Worm (Caenorhabditis elegans) whole organism, early embryonic: Measurements from ENCODE around the gene brp-1.

ENCODE experiments used
- B0310.2 ChIP-seq: sonication (generic microtip); optimal IDR thresholded peaks from 2 replicates; lab custom pipeline; 2016; ENCODE audit warnings: mild to moderate bottlenecking, missing genetic modification characterization, missing compliant biosample characterization
- F13C5.2 ChIP-seq: sonication (generic microtip); optimal IDR thresholded peaks from 2 replicates; lab custom pipeline; 2017; ENCODE audit warnings: mild to moderate bottlenecking, missing genetic modification characterization, inconsistent platforms, missing compliant biosample characterization
- aly-1 ChIP-seq: sonication (generic microtip); optimal IDR thresholded peaks from 2 replicates; lab custom pipeline; 2016; ENCODE audit warnings: missing genetic modification characterization, missing compliant biosample characterization
- ama-1 ChIP-seq: fragments of 150-350 bp; optimal IDR thresholded peaks from 2 replicates; lab custom pipeline; 2014
- ceh-13 ChIP-seq: fragments of 200-800 bp; sonication (Bioruptor generic); optimal IDR thresholded peaks from 2 replicates; lab custom pipeline; 2018; ENCODE audit warnings: mild to moderate bottlenecking, missing genetic modification characterization, missing compliant biosample characterization
- ceh-36 ChIP-seq: sonication (generic microtip); optimal IDR thresholded peaks from 2 replicates; lab custom pipeline; 2016; ENCODE audit warnings: missing genetic modification characterization, inconsistent platforms, missing compliant biosample characterization
- ets-7 ChIP-seq: sonication (generic microtip); optimal IDR thresholded peaks from 2 replicates; lab custom pipeline; 2016; ENCODE audit warnings: missing genotype, missing genetic modification characterization, missing compliant biosample characterization
- flt-1 ChIP-seq: fragments of 200-800 bp; sonication (Bioruptor generic); IDR thresholded peaks from 2 replicates; pipeline ENCODE4 v1.3.6; 2022; ENCODE audit warnings: missing genetic modification characterization, missing compliant biosample characterization
- hmbx-1 ChIP-seq: sonication (generic microtip); optimal IDR thresholded peaks from 2 replicates; lab custom pipeline; 2016; ENCODE audit warnings: mild to moderate bottlenecking, missing genetic modification characterization, missing compliant biosample characterization
- hmg-4 ChIP-seq: fragments of 200-800 bp; sonication (Bioruptor generic); optimal IDR thresholded peaks from 2 replicates; lab custom pipeline; 2018; ENCODE audit warnings: mild to moderate bottlenecking, missing genetic modification characterization, missing compliant biosample characterization
- hnd-1 ChIP-seq: sonication (generic microtip); optimal IDR thresholded peaks from 2 replicates; lab custom pipeline; 2016; ENCODE audit warnings: missing genetic modification characterization, missing compliant biosample characterization
- pes-1 ChIP-seq: fragments of 200-800 bp; sonication (Bioruptor generic); IDR thresholded peaks from 2 replicates; pipeline ENCODE4 v1.3.6; 2022; ENCODE audit warnings: missing genetic modification reagents, missing genetic modification characterization, missing compliant biosample characterization
- scrt-1 ChIP-seq: fragments of 200-800 bp; sonication (Bioruptor generic); IDR thresholded peaks from 2 replicates; pipeline ENCODE4 v1.3.6; 2022; ENCODE audit warnings: missing genetic modification characterization, missing compliant biosample characterization
- sea-1 ChIP-seq: fragments of 200-800 bp; sonication (Bioruptor generic); conservative IDR thresholded peaks from 2 replicates; pipeline ENCODE4 v1.3.6; 2022; ENCODE audit warnings: missing genetic modification characterization, missing compliant biosample characterization
- tbx-11 ChIP-seq: fragments of 200-800 bp; sonication (Bioruptor generic); IDR thresholded peaks from 2 replicates; pipeline ENCODE4 v1.3.6; 2022; ENCODE audit warnings: missing genetic modification characterization, missing compliant biosample characterization
- tbx-37 ChIP-seq: fragments of 200-800 bp; sonication (Bioruptor generic); conservative IDR thresholded peaks from 2 replicates; pipeline ENCODE4 v1.3.6; 2022; ENCODE audit warnings: missing genetic modification reagents, missing genetic modification characterization, missing compliant biosample characterization
- tra-4 ChIP-seq: sonication (generic microtip); optimal IDR thresholded peaks from 2 replicates; lab custom pipeline; 2017; ENCODE audit warnings: missing genetic modification characterization, missing compliant biosample characterization

The brp-1 gene

ce11 chrIII:12020074-12020602 is at the start of gene brp-1:
Gene brp-1 (plus strand): TSS chrIII:12020552.
- TF ChIP-seq ama-1 (lab: Kevin White, UChicago) (no peak), sea-1 (GFP tag; lab: Robert Waterston, UW) (no peak), flt-1 (GFP tag; lab: Robert Waterston, UW) (no peak), hnd-1 (tag; lab: Kevin White, UChicago) (no peak), hmg-4 (no peak), hmbx-1 (tag; lab: Kevin White, UChicago) (no peak), tbx-11 (GFP tag; lab: Robert Waterston, UW) (no peak), tra-4 (tag; lab: Kevin White, UChicago) (no peak)

- TF ChIP-seq scrt-1 (no peak), ceh-36 (tag; lab: Kevin White, UChicago) (no peak), flt-1 (GFP tag; lab: Robert Waterston, UW) (no peak), pes-1 (GFP tag; lab: Robert Waterston, UW) (no peak), tra-4 (tag; lab: Kevin White, UChicago) (no peak), tbx-37 (GFP tag; lab: Robert Waterston, UW) (no peak), ama-1 (lab: Kevin White, UChicago) (no peak), F13C5.2 (tag; lab: Kevin White, UChicago) (no peak), hmg-4 (no peak)
Measured at ce11 chrIII:11971342-11971741, 49.0 kb upstream of the brp-1 start, which contains the start of gene Y56A3A.28. Gene Y56A3A.28 (minus strand): TSS chrIII:11971374.

DNA sequence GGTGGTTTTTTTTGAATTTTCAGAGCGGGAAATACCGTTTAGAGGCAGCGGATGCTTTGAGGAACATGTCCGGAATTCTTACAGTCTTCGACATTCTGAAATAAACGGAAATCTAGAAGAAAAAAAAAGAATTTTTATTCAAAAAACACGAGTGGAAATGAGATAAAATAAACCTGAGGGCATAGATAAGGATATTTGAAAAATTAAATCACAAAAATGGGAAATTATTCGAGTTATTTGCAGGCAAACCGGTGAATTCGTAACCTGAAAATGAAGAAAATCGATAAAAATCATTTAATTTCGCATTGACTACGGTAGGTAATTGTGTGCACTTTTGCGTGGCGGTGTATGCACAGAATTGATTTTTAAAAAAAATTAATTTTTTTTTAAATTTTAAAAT is 46.4 kb upstream of the brp-1 start, which contains the start of gene ung-1:
Gene ung-1, minus strand, starts transcription at position 101 of the 400 bp plus-strand sequence.
- TF ChIP-seq hnd-1 (tag; lab: Kevin White, UChicago): no peak
- no peak for TF ChIP-seq pes-1 (GFP tag; lab: Robert Waterston, UW)
- TF ChIP-seq aly-1 (tag; lab: Kevin White, UChicago): no peak
- TF ChIP-seq hmg-4: no peak
- TF ChIP-seq sea-1 (GFP tag; lab: Robert Waterston, UW): no peak
- TF ChIP-seq tra-4 (tag; lab: Kevin White, UChicago): no peak
- no peak for TF ChIP-seq ceh-13 (GFP tag; lab: Kevin White, UChicago)
- TF ChIP-seq ama-1 (lab: Kevin White, UChicago): no peak
- no peak for TF ChIP-seq ets-7

DNA sequence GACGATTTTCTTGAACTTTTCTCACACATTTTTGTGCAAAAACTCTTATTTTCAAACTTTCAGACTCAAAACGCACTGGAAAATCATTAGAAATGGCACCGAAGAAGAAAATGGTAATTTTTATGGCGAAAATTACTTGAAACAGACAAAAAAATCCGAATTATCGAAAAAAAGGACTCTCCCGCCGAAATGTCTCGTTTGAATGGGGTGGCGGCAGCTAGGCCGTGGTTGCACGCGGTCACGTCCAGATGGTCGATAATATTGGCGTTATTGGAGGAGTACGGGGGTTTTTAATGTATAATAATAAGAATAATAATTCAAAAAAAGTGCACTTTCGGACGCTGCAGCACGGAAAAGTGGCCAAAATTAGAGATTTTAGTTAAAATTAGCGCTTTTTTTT is 45.9 kb upstream of the brp-1 start, which contains the start of gene Y56A3A.31:
Gene Y56A3A.31, plus strand, starts transcription at position 64 of the 400 bp plus-strand sequence.
- TF ChIP-seq tbx-37 (GFP tag; lab: Robert Waterston, UW): no peak
- no peak for TF ChIP-seq ets-7
- TF ChIP-seq B0310.2 (tag; lab: Kevin White, UChicago): no peak
- TF ChIP-seq ama-1 (lab: Kevin White, UChicago): no peak
- no peak for TF ChIP-seq sea-1 (GFP tag; lab: Robert Waterston, UW)
- TF ChIP-seq F13C5.2 (tag; lab: Kevin White, UChicago): no peak
- no peak for TF ChIP-seq tbx-11 (GFP tag; lab: Robert Waterston, UW)
- no peak for TF ChIP-seq ceh-13 (GFP tag; lab: Kevin White, UChicago)

DNA sequence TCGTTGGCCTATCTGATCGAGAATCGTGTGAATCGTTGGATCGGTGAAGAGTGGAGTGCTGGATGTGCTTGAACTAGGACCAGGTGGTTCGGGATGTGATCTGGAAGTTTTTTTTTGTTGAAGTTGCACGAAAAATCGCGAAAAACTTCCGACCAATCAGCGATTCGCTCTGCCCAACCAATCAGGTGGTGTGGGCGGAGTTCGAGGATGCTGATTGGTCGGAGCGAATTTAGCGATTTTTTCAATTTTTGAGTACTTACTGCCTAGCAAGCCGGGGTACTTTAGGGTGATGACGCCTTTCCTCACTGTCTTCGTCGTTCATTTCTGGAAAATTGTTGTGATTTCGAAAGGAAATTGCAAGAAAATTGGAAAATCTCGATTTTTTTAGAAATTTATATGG is 41.6 kb upstream of the brp-1 start, which contains the start of gene Y56A3A.30:
Gene Y56A3A.30, minus strand, starts transcription at position 324 of the 400 bp plus-strand sequence.
- TF ChIP-seq B0310.2 (tag; lab: Kevin White, UChicago): no peak
- no peak for TF ChIP-seq sea-1 (GFP tag; lab: Robert Waterston, UW)
- no peak for TF ChIP-seq ceh-13 (GFP tag; lab: Kevin White, UChicago)
- TF ChIP-seq ets-7: no peak
- no peak for TF ChIP-seq pes-1 (GFP tag; lab: Robert Waterston, UW)
- TF ChIP-seq hmbx-1 (tag; lab: Kevin White, UChicago): no peak
- no peak for TF ChIP-seq hnd-1 (tag; lab: Kevin White, UChicago)
- no peak for TF ChIP-seq tbx-37 (GFP tag; lab: Robert Waterston, UW)
- no peak for TF ChIP-seq F13C5.2 (tag; lab: Kevin White, UChicago)
- no peak for TF ChIP-seq ceh-36 (tag; lab: Kevin White, UChicago)
- no peak for TF ChIP-seq scrt-1
- TF ChIP-seq tbx-11 (GFP tag; lab: Robert Waterston, UW): no peak
- no peak for TF ChIP-seq aly-1 (tag; lab: Kevin White, UChicago)
- no peak for TF ChIP-seq hmg-4
- no peak for TF ChIP-seq flt-1 (GFP tag; lab: Robert Waterston, UW)
- no peak for TF ChIP-seq tra-4 (tag; lab: Kevin White, UChicago)
- no peak for TF ChIP-seq ama-1 (lab: Kevin White, UChicago)

- TF ChIP-seq scrt-1 (no peak), ets-7 (no peak), B0310.2 (tag; lab: Kevin White, UChicago) (no peak), hmbx-1 (tag; lab: Kevin White, UChicago) (no peak), hmg-4 (no peak), tbx-11 (GFP tag; lab: Robert Waterston, UW) (no peak), flt-1 (GFP tag; lab: Robert Waterston, UW) (no peak), ceh-13 (GFP tag; lab: Kevin White, UChicago) (no peak)
Measured at ce11 chrIII:11980743-11981142, 39.6 kb upstream of the brp-1 start.

- no peak for TF ChIP-seq F13C5.2 (tag; lab: Kevin White, UChicago)
- no peak for TF ChIP-seq aly-1 (tag; lab: Kevin White, UChicago)
- TF ChIP-seq ama-1 (lab: Kevin White, UChicago): no peak
- TF ChIP-seq sea-1 (GFP tag; lab: Robert Waterston, UW): no peak
- TF ChIP-seq hnd-1 (tag; lab: Kevin White, UChicago): no peak
- no peak for TF ChIP-seq ceh-13 (GFP tag; lab: Kevin White, UChicago)
- no peak for TF ChIP-seq hmg-4
- TF ChIP-seq scrt-1: no peak
- no peak for TF ChIP-seq tra-4 (tag; lab: Kevin White, UChicago)
- no peak for TF ChIP-seq flt-1 (GFP tag; lab: Robert Waterston, UW)
- TF ChIP-seq B0310.2 (tag; lab: Kevin White, UChicago): no peak
- TF ChIP-seq tbx-11 (GFP tag; lab: Robert Waterston, UW): no peak
Measured at ce11 chrIII:11981539-11981938, 38.8 kb upstream of the brp-1 start.
